Worm (Caenorhabditis elegans): Measurements from ENCODE around the gene egl-46.

ce11 chrV:6658765-6659164, 22.6 kb downstream of the egl-46 start:
- peak; percentile 50 for TF ChIP-seq mep-1 (tag; optimal IDR thresholded peaks at IDR 0.05)
- no peak for TF ChIP-seq lsy-2 (tag; optimal IDR thresholded peaks at IDR 0.05)
- no peak for TF ChIP-seq mab-5 (tag; optimal IDR thresholded peaks at IDR 0.05)
- TF ChIP-seq elt-1 (tag; optimal IDR thresholded peaks at IDR 0.05; ENCODE audit: borderline replicate concordance, insufficient read depth), result no peak
- TF ChIP-seq nhr-237 (tag; optimal IDR thresholded peaks at IDR 0.05), result no peak

All from whole organism, mixed stage, embryonic.